Worm (Caenorhabditis elegans) whole organism, dauer: ENCODE results near the gene F28E10.1.

Experiments
- unc-62 ChIP-seq: sonication (generic microtip); optimal IDR thresholded peaks from 2 replicates; lab custom pipeline; 2017; ENCODE audit warnings: missing biosample characterization, missing genetic modification reagents, missing genetic modification characterization

The F28E10.1 gene

ce11 chrIV:4557731-4558130, 10.9 kb upstream of the F28E10.1 start:
- no peak for TF ChIP-seq unc-62

ce11 chrIV:4559160-4559559, 9.5 kb upstream of the F28E10.1 start:
- no peak for TF ChIP-seq unc-62

- no peak for TF ChIP-seq unc-62
Measured at ce11 chrIV:4562599-4563116, 6.0 kb upstream of the F28E10.1 start, which contains the start of gene igeg-1. Gene igeg-1, plus strand, starts transcription at chrIV:4562649.

- TF ChIP-seq unc-62 = no peak
Measured at ce11 chrIV:4564541-4564940, 4.1 kb upstream of the F28E10.1 start.

- TF ChIP-seq unc-62 = no peak
Measured at ce11 chrIV:4565882-4566281, 2.8 kb upstream of the F28E10.1 start.

- no peak for TF ChIP-seq unc-62
Measured at ce11 chrIV:4567343-4567742, 1.3 kb upstream of the F28E10.1 start, which contains the start of gene F28E10.4. Gene F28E10.4, minus strand, starts transcription at chrIV:4567443.

- TF ChIP-seq unc-62 = no peak
Measured at ce11 chrIV:4570599-4570998, 2.0 kb downstream of the F28E10.1 start.

- TF ChIP-seq unc-62 = no peak
Measured at ce11 chrIV:4574051-4574450, 5.4 kb downstream of the F28E10.1 start.

ce11 chrIV:4576847-4577246, 8.2 kb downstream of the F28E10.1 start:
- TF ChIP-seq unc-62 = no peak

ce11 chrIV:4579472-4579871, 10.8 kb downstream of the F28E10.1 start:
- no peak for TF ChIP-seq unc-62

- no peak for TF ChIP-seq unc-62
Measured at ce11 chrIV:4585991-4586390, 17.4 kb downstream of the F28E10.1 start.

ce11 chrIV:4587532-4587931, 18.9 kb downstream of the F28E10.1 start:
- no peak for TF ChIP-seq unc-62

- TF ChIP-seq unc-62 = no peak
Measured at ce11 chrIV:4588408-4588807, 19.8 kb downstream of the F28E10.1 start.

- TF ChIP-seq unc-62 = no peak
Measured at ce11 chrIV:4596824-4597223, 28.2 kb downstream of the F28E10.1 start, which contains the start of gene F19C7.3. Gene F19C7.3, plus strand, starts transcription at chrIV:4597124.

- TF ChIP-seq unc-62 = no peak
Measured at ce11 chrIV:4599352-4600004, 30.8 kb downstream of the F28E10.1 start, which contains the start of gene F19C7.2. Gene F19C7.2, plus strand, starts transcription at chrIV:4599954.

ce11 chrIV:4602565-4602964, 33.9 kb downstream of the F28E10.1 start, which contains the start of gene F19C7.4:
Gene F19C7.4, plus strand, starts transcription at chrIV:4602865.
- TF ChIP-seq unc-62 = no peak

- no peak for TF ChIP-seq unc-62
Measured at ce11 chrIV:4605608-4606007, 37.0 kb downstream of the F28E10.1 start, which contains the start of gene nspg-10. Gene nspg-10, plus strand, starts transcription at chrIV:4605786.

- TF ChIP-seq unc-62 = no peak
Measured at ce11 chrIV:4608661-4609060, 40.0 kb downstream of the F28E10.1 start.
